Fruit fly (Drosophila melanogaster): ENCODE measurements around the gene CG15529.

dm6 chr3R:30170671-30171667 lies 19.1 kb downstream of the CG15529 start, which contains the start of gene Rsod:
- TF ChIP-seq psq (optimal IDR thresholded peaks at IDR 0.05) = no peak
- no peak for TF ChIP-seq insv (optimal IDR thresholded peaks at IDR 0.05)
- no peak for TF ChIP-seq Sin3A (optimal IDR thresholded peaks at IDR 0.05)
- TF ChIP-seq h (optimal IDR thresholded peaks at IDR 0.05) = no peak
- no peak for TF ChIP-seq Myc (optimal IDR thresholded peaks at IDR 0.05)

Measured in Kc167 (cell line).